Fruit fly (Drosophila melanogaster): Measurements from ENCODE around the gene CG13398.

CG13398 gene

dm6 chr2L:8463144-8464106 lies 48.4 kb upstream of the CG13398 start, which contains the start of gene Agpat2 (continued):
- peak; percentile 78; the same call in 2 of the 3 replicates for TF ChIP-seq CG11695 (GFP tag; IDR thresholded peaks at IDR 0.05)
- TF ChIP-seq lbe (GFP tag; optimal IDR thresholded peaks at IDR 0.05) = peak; percentile 53
- peak; percentile 79 for TF ChIP-seq CG12942 (GFP tag; optimal IDR thresholded peaks at IDR 0.05)
- peak; percentile 81 for TF ChIP-seq Side (GFP tag; optimal IDR thresholded peaks at IDR 0.05)
- peak; percentile 67; the same call in 1 of the 3 replicates for TF ChIP-seq so (GFP tag; IDR thresholded peaks at IDR 0.05)
- TF ChIP-seq NC2α (GFP tag; optimal IDR thresholded peaks at IDR 0.05) = peak; percentile 56
- peak; percentile 63 for TF ChIP-seq CG4328 (GFP tag; optimal IDR thresholded peaks at IDR 0.05)
- peak; percentile 78; the same call in 2 of the 3 replicates for TF ChIP-seq Mrtf (GFP tag; IDR thresholded peaks at IDR 0.05)
- TF ChIP-seq CG9215 (GFP tag; IDR thresholded peaks at IDR 0.05) = peak; percentile 56; the same call in 1 of the 2 replicates
- TF ChIP-seq CG2202 (tag; optimal IDR thresholded peaks at IDR 0.05) = peak; percentile 69
- peak; percentile 29 for TF ChIP-seq Lhr (GFP tag; optimal IDR thresholded peaks at IDR 0.05)
- peak; percentile 86 for TF ChIP-seq ind (GFP tag; optimal IDR thresholded peaks at IDR 0.05)
- peak; percentile 86 for TF ChIP-seq slou (GFP tag; optimal IDR thresholded peaks at IDR 0.05)
- TF ChIP-seq Lim3 (GFP tag; IDR thresholded peaks at IDR 0.05) = no peak
- peak; percentile 90 for TF ChIP-seq CG12391 (tag; optimal IDR thresholded peaks at IDR 0.05)
- TF ChIP-seq fu2 (GFP tag; optimal IDR thresholded peaks at IDR 0.05) = peak; percentile 72
- peak; percentile 60 for TF ChIP-seq CG4707 (GFP tag; optimal IDR thresholded peaks at IDR 0.05)
- no peak for TF ChIP-seq Dll (GFP tag; IDR thresholded peaks at IDR 0.05; ENCODE audit: partially characterized antibody)
- TF ChIP-seq nerfin-1 (tag; optimal IDR thresholded peaks at IDR 0.05) = peak; percentile 38
- peak; percentile 75 for TF ChIP-seq tx (GFP tag; optimal IDR thresholded peaks at IDR 0.05)
- peak; percentile 45; the same call in 1 of the 3 replicates for TF ChIP-seq CG11093 (GFP tag; IDR thresholded peaks at IDR 0.05)
- peak; percentile 82 for TF ChIP-seq ATbp (GFP tag; optimal IDR thresholded peaks at IDR 0.05)
- peak; percentile 79 for TF ChIP-seq CG17328 (GFP tag; IDR thresholded peaks at IDR 0.05)
- peak; percentile 49 for TF ChIP-seq CG18011 (GFP tag; optimal IDR thresholded peaks at IDR 0.05)
- 0 out of 2 replicates have a peak, but pooled peaks have one; percentile 15 for TF ChIP-seq Poxn (GFP tag; IDR thresholded peaks at IDR 0.05)
- peak; percentile 51 for TF ChIP-seq twi (tag; optimal IDR thresholded peaks at IDR 0.05)
- peak; percentile 59 for TF ChIP-seq CG10462 (GFP tag; optimal IDR thresholded peaks at IDR 0.05)
- peak; percentile 87 for TF ChIP-seq nmo (GFP tag; optimal IDR thresholded peaks at IDR 0.05)
- peak; percentile 65 for TF ChIP-seq chm (GFP tag; IDR thresholded peaks at IDR 0.05)
- peak; percentile 90 for TF ChIP-seq CG11504 (tag; optimal IDR thresholded peaks at IDR 0.05)
- TF ChIP-seq CG4282 (GFP tag; optimal IDR thresholded peaks at IDR 0.05) = peak; percentile 34
- TF ChIP-seq CG13296 (GFP tag; optimal IDR thresholded peaks at IDR 0.05) = peak; percentile 68
- TF ChIP-seq NK7.1 (GFP tag; optimal IDR thresholded peaks at IDR 0.05) = peak; percentile 58
- peak; percentile 74 for TF ChIP-seq cas (GFP tag; IDR thresholded peaks at IDR 0.05)
- TF ChIP-seq CG11723 (GFP tag; optimal IDR thresholded peaks at IDR 0.05) = peak; percentile 64
- no peak for TF ChIP-seq hth (optimal IDR thresholded peaks at IDR 0.05)
- TF ChIP-seq CG31365 (tag; optimal IDR thresholded peaks at IDR 0.05) = peak; percentile 52
- peak; percentile 81 for TF ChIP-seq stc (GFP tag; IDR thresholded peaks at IDR 0.05)
- peak; percentile 65 for TF ChIP-seq CG6654 (GFP tag; optimal IDR thresholded peaks at IDR 0.05)
- TF ChIP-seq C15 (GFP tag; IDR thresholded peaks at IDR 0.05) = 0 out of 3 replicates have a peak, but pooled peaks have one; percentile 30
- TF ChIP-seq CG7839 (tag; optimal IDR thresholded peaks at IDR 0.05) = peak; percentile 90
- TF ChIP-seq CG15601 (tag; optimal IDR thresholded peaks at IDR 0.05) = peak; percentile 82
- peak; percentile 60 for TF ChIP-seq CG13123 (GFP tag; optimal IDR thresholded peaks at IDR 0.05)
- no peak for TF ChIP-seq Lpt (GFP tag; optimal IDR thresholded peaks at IDR 0.05)
- peak; percentile 81 for TF ChIP-seq ken (GFP tag; IDR thresholded peaks at IDR 0.05)
- no peak for TF ChIP-seq gfzf (GFP tag; optimal IDR thresholded peaks at IDR 0.05)
- no peak; the same call in 1 of the 2 replicates for TF ChIP-seq gsb (GFP tag; IDR thresholded peaks at IDR 0.05)
- TF ChIP-seq insv (GFP tag; optimal IDR thresholded peaks at IDR 0.05) = no peak

Data from whole organism, embryonic.